Worm (Caenorhabditis elegans): Measurements from ENCODE around the gene bath-44.

DNA sequence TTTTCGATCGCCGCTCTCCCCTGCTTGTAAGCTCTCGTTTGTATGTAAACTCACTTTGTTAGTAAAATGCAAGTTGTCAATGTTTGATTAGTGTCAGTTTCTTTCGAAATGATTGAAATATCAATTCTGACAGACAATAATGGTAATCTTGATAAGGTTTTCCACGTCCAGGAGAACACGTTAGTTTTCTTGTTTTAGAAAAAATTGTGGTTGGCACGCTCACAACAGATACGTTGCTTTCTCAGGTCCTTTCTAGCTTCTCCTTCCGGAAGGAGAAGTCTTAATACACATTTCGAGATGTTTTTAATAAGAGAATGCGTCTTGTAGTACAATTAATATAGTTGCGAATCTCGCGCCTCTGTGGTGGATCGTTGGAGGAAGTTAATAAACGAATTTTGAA is 26.0 kb upstream of the bath-44 start, which contains the start of gene F43E2.6:
- no peak for TF ChIP-seq him-1 (tag; optimal IDR thresholded peaks at IDR 0.05)
- TF ChIP-seq dao-5 (tag; optimal IDR thresholded peaks at IDR 0.05), result no peak
